Worm (Caenorhabditis elegans) whole organism, mixed stage, embryonic: ENCODE data around the gene R09H10.7.

ENCODE experiments used
- blmp-1 ChIP-seq: fragments of 150-350 bp; optimal IDR thresholded peaks from 2 replicates; lab custom pipeline; 2014; ENCODE audit warnings: missing biosample characterization, missing genetic modification characterization
- ceh-43 ChIP-seq: fragments of 200-800 bp; sonication (Bioruptor generic); optimal IDR thresholded peaks from 2 replicates; lab custom pipeline; 2018; ENCODE audit warnings: mild to moderate bottlenecking, missing genetic modification characterization, moderate library complexity, missing compliant biosample characterization
- ces-1 ChIP-seq: fragments of 150-350 bp; optimal IDR thresholded peaks from 2 replicates; lab custom pipeline; 2014; ENCODE audit warnings: missing biosample characterization, missing genetic modification reagents, missing genetic modification characterization
- elt-3 ChIP-seq: fragments of 150-350 bp; optimal IDR thresholded peaks from 2 replicates; lab custom pipeline; 2014; ENCODE audit warnings: missing biosample characterization, missing genetic modification characterization
- nhr-12 ChIP-seq: fragments of 150-350 bp; optimal IDR thresholded peaks from 2 replicates; lab custom pipeline; 2014; ENCODE audit warnings: missing biosample characterization, missing genetic modification characterization
- nhr-2 ChIP-seq: fragments of 150-350 bp; optimal IDR thresholded peaks from 2 replicates; lab custom pipeline; 2014; ENCODE audit warnings: missing biosample characterization, missing genetic modification characterization
- nhr-237 ChIP-seq: fragments of 150-350 bp; optimal IDR thresholded peaks from 2 replicates; lab custom pipeline; 2014; ENCODE audit warnings: missing biosample characterization, missing genetic modification characterization
- nhr-28 ChIP-seq: fragments of 150-350 bp; optimal IDR thresholded peaks from 2 replicates; lab custom pipeline; 2014; ENCODE audit warnings: missing biosample characterization, missing genetic modification characterization
- nhr-76 ChIP-seq: sonication (generic microtip); optimal IDR thresholded peaks from 2 replicates; lab custom pipeline; 2017; ENCODE audit warnings: missing biosample characterization, missing genetic modification characterization
- pha-4 ChIP-seq: fragments of 150-350 bp; optimal IDR thresholded peaks from 2 replicates; lab custom pipeline; 2018; ENCODE audit warnings: missing biosample characterization, missing genetic modification reagents, missing genetic modification characterization
- snpc-4 ChIP-seq: fragments of 150-350 bp; optimal IDR thresholded peaks from 2 replicates; lab custom pipeline; 2014; ENCODE audit warnings: missing biosample characterization, missing genetic modification characterization
- unc-62 ChIP-seq: fragments of 150-350 bp; optimal IDR thresholded peaks from 2 replicates; lab custom pipeline; 2014; ENCODE audit warnings: missing biosample characterization, missing genetic modification reagents, missing genetic modification characterization
- zip-8 ChIP-seq: fragments of 150-350 bp; optimal IDR thresholded peaks from 2 replicates; lab custom pipeline; 2014; ENCODE audit warnings: missing biosample characterization, missing genetic modification characterization
- ztf-11 ChIP-seq: fragments of 150-350 bp; optimal IDR thresholded peaks from 2 replicates; lab custom pipeline; 2014; ENCODE audit warnings: missing biosample characterization, missing genetic modification characterization

ce11 chrIV:10612281-10612680 lies 8.6 kb upstream of the R09H10.7 start:
- TF ChIP-seq nhr-237: no peak
- TF ChIP-seq nhr-2: no peak
- no peak for TF ChIP-seq ztf-11
- TF ChIP-seq nhr-28: no peak
- no peak for TF ChIP-seq elt-3 (tag; lab: Kevin White, UChicago)
- TF ChIP-seq snpc-4 (tag; lab: Kevin White, UChicago): no peak
- no peak for TF ChIP-seq unc-62 (GFP tag; lab: Kevin White, UChicago)
- TF ChIP-seq blmp-1: no peak
- TF ChIP-seq zip-8 (tag; lab: Kevin White, UChicago): no peak
- TF ChIP-seq ces-1: no peak
- no peak for TF ChIP-seq nhr-12
- no peak for TF ChIP-seq pha-4 (tag; lab: Kevin White, UChicago)
- TF ChIP-seq nhr-76: no peak
- TF ChIP-seq ceh-43: no peak
